Worm (Caenorhabditis elegans) whole organism, L3 larva: ENCODE results near the gene egl-6.

Experiments used
- elt-3 ChIP-seq, 3 experiments: fragments of 150-350 bp in 1 of 3; sonication (generic microtip) in 2 of 3; optimal IDR thresholded peaks; 2 replicates in 2 of 3; 4 replicates in 1 of 3; lab custom pipeline; 2014 to 2017; ENCODE audit warnings: missing biosample characterization in 3 of 3, missing genetic modification characterization in 3 of 3
- nhr-76 ChIP-seq: fragments of 150-350 bp; sonication (generic microtip); optimal IDR thresholded peaks from 5 replicates; lab custom pipeline; 2014; ENCODE audit warnings: missing biosample characterization, missing genetic modification characterization
- ztf-4 ChIP-seq: fragments of 150-350 bp; optimal IDR thresholded peaks from 2 replicates; lab custom pipeline; 2014; ENCODE audit warnings: missing biosample characterization, missing genetic modification characterization

DNA sequence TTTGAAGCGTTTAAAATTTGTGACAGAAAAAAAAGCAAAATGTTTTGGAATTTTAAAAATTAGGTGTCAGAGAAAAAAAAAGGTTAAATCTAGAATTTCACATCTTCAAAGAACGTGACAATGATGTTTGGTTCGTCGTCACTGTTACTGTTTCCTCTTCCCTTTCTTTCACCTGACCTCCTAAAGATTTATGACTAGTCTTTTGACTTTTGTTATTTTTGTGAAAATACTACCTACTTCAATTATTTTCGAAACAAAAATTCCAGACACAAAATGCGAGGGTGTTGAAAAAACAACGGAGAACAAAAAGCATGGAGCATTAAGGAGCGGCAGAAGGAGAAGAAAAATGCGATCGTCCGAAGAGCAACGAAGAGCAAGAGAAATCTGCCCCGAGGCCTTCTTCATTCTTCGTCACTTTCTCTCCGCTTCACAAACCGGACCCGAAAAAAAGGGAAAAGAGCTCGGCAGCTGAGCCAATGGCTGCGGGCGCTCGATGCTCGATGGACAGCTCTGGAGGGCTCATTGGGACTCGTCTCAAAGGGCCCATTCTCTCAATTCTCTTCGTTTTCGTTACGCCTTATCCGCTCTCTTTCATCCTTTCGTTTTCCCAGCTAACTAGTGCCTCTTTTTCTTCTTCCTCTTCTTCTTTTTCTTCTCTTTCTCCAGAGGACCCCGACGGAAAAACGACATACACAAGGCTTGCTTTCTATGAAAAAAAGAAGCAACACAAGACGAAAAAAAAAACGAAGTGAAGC is 45.5 kb downstream of the egl-6 start:
- TF ChIP-seq nhr-76: no peak
- no peak for TF ChIP-seq elt-3 (tag; optimal IDR thresholded peaks at IDR 0.05; lab: Kevin White, UChicago)
- TF ChIP-seq ztf-4 (tag; lab: Kevin White, UChicago): no peak
